Worm (Caenorhabditis elegans) whole organism, L2 larva: ENCODE results near the gene tyr-2.

Experiments
- ceh-82 ChIP-seq: fragments of 150-350 bp; optimal IDR thresholded peaks from 2 replicates; lab custom pipeline; 2014; ENCODE audit warnings: missing biosample characterization, missing genetic modification characterization
- crh-2 ChIP-seq: sonication (generic microtip); optimal IDR thresholded peaks from 2 replicates; lab custom pipeline; 2017; ENCODE audit warnings: missing biosample characterization, missing genetic modification characterization
- elt-1 ChIP-seq: fragments of 150-350 bp; optimal IDR thresholded peaks from 2 replicates; lab custom pipeline; 2014; ENCODE audit warnings: missing biosample characterization, missing genetic modification characterization
- elt-3 ChIP-seq: sonication (generic microtip); optimal IDR thresholded peaks from 2 replicates; lab custom pipeline; 2017; ENCODE audit warnings: missing biosample characterization, missing genetic modification characterization
- lin-13 ChIP-seq: fragments of 150-350 bp; optimal IDR thresholded peaks from 2 replicates; lab custom pipeline; 2014; ENCODE audit warnings: missing biosample characterization, missing genetic modification reagents, missing genetic modification characterization
- lsy-2 ChIP-seq, 2 experiments: fragments of 150-350 bp in 1 of 2; sonication (generic microtip) in 1 of 2; optimal IDR thresholded peaks; 2 replicates each; lab custom pipeline; 2014 to 2017; ENCODE audit warnings: missing biosample characterization in 2 of 2, missing genetic modification characterization in 2 of 2
- mdl-1 ChIP-seq, 2 experiments: fragments of 150-350 bp in 1 of 2; sonication (generic microtip) in 1 of 2; optimal IDR thresholded peaks; 2 replicates each; lab custom pipeline; 2017; ENCODE audit warnings: missing biosample characterization in 2 of 2, missing genetic modification characterization in 2 of 2
- nhr-12 ChIP-seq: fragments of 150-350 bp; optimal IDR thresholded peaks from 2 replicates; lab custom pipeline; 2014; ENCODE audit warnings: missing biosample characterization, missing genetic modification characterization
- nhr-77 ChIP-seq: fragments of 150-350 bp; optimal IDR thresholded peaks from 2 replicates; lab custom pipeline; 2014; ENCODE audit warnings: missing biosample characterization, missing genetic modification characterization
- snpc-4 ChIP-seq: fragments of 150-350 bp; optimal IDR thresholded peaks from 2 replicates; lab custom pipeline; 2014; ENCODE audit warnings: missing biosample characterization, missing genetic modification characterization

DNA sequence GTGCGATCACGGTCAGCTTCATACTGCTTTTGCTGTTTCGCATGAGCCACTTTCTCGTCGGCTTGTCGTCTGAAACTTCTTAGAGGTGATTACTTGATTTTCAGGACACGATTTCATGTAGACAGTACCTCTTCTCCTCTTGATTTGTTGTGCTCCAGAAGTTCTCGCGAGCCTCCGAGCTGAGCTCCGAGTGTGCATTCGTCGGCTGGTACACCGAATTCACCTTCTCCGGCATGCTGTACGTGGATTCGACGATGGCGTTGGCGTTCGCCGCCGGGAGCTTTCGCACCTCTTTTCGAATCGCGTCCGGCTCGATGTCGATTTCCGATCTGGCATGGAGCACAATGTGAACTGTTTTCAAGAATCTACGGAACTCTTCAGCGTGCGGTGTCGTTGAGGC is 17.0 kb downstream of the tyr-2 start:
- no peak for TF ChIP-seq snpc-4 (tag; lab: Kevin White, UChicago)
- no peak for TF ChIP-seq crh-2 (tag; lab: Kevin White, UChicago)
- TF ChIP-seq ceh-82 (tag; lab: Kevin White, UChicago) = no peak
- TF ChIP-seq lsy-2 (tag; optimal IDR thresholded peaks at IDR 0.05; lab: Kevin White, UChicago) = no peak
- TF ChIP-seq elt-1 (tag; lab: Kevin White, UChicago) = no peak
- no peak for TF ChIP-seq mdl-1 (tag; optimal IDR thresholded peaks at IDR 0.05; lab: Kevin White, UChicago)
- TF ChIP-seq elt-3 (tag; lab: Kevin White, UChicago) = no peak
- TF ChIP-seq nhr-12 (tag; lab: Kevin White, UChicago) = no peak
- TF ChIP-seq nhr-77 = no peak
- TF ChIP-seq lin-13 (GFP tag; lab: Kevin White, UChicago) = no peak
